Worm (Caenorhabditis elegans): Measurements from ENCODE around the gene gei-1.

ce11 chrIII:3372278-3372677 is 27.6 kb downstream of the gei-1 start:
- TF ChIP-seq him-1 (tag; optimal IDR thresholded peaks at IDR 0.05) = no peak
- no peak for TF ChIP-seq W03F9.2 (tag; optimal IDR thresholded peaks at IDR 0.05)
- TF ChIP-seq dao-5 (tag; optimal IDR thresholded peaks at IDR 0.05) = no peak
